Worm (Caenorhabditis elegans): ENCODE measurements around the gene sup-9.
A peak's percentile ranks its signal among the peaks of the same experiment; 100 is the strongest.
"Not testable (repeated sequence)": the region's sequence is repeated elsewhere in the genome, so short reads cannot be mapped to it uniquely, and the experiment has no call there.

The sup-9 gene

DNA sequence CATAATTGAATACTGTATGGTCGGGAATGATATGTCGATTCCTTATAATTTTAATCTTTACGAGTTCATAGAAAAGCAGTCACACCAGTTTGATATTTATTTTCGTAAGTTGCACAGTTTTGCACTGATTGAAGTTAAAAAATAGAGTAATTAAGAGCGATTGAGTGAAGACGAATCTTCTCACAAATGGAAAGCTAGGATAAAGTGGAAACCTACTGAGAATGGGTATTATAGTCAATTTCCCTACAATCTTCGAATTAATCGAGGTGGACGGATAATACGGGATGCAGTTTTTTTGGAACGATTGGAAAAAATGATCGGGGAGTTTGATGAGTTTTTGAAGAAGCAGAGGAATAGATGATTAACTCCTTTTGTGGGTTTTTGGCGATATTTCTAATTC is 45.8 kb downstream of the sup-9 start, which contains the start of gene F22E5.23:
F22E5.23 (plus strand) TSS at position 301 of the 400 bp plus-strand sequence.
- TF ChIP-seq zfp-2 (tag; optimal IDR thresholded peaks at IDR 0.05) (no peak), cey-2 (tag; optimal IDR thresholded peaks at IDR 0.05; ENCODE audit: borderline replicate concordance, insufficient read depth) (no peak)

DNA sequence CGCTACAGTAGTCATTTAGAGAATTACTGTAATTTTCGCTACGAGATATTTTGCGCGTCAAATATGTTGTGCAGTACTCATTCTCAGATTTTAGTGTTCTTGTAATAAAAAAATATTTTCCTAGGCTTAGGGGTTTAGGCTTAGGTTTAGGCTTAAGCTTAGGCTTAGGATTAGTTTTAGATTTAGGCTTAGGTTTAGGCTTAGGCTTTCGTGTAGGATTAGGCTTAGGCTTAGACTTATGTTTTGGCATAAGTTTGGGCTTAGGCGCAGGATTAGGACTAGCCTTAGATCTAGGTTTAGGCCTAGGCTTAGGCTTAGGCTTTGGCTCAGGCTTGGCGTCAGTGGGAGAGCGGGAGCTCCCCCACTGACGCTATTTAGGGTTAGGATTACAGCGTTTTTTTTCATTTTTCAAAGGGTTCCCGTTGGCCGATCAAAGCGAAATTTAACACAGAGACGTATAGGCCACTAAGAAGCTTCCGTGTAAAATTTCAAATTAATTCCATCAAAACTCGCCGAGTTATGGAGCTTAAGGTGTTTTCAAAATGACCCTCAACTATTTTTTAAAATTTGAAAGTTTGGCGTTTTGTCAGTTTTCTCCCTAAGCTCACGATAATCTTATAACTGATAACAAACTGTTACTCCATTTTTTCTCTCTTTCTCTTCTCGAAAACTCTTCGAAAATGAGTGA is 47.3 kb downstream of the sup-9 start, which contains the start of gene F22E5.8:
F22E5.8 (plus strand) TSS at position 638 of the 688 bp plus-strand sequence.
- TF ChIP-seq ZK337.2 (GFP tag; IDR thresholded peaks at IDR 0.05); dve-1 (tag; optimal IDR thresholded peaks at IDR 0.05; ENCODE audit: insufficient read depth); F49E8.2 (tag; optimal IDR thresholded peaks at IDR 0.05; ENCODE audit: borderline replicate concordance): not testable (repeated sequence)

DNA sequence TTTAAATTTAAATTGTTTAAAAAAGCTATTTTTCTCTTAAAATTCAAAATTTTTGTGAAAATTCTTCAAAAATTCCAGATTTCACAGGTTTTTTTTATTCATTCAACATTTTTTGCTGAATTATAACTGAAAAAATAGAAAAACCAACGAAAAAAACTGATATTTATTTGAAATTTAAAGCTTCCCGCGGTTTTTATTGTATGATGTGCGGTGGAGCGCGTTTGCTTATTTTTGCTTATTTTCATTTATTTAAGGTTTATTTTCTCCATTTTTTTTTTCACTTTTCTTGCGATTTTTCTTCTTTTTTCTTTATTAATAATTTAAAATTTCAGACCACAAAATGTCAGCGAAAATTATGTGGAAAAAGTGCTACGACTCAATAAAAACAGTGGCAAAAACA is 48.8 kb downstream of the sup-9 start, which contains the start of gene F22E5.9:
F22E5.9 (plus strand) TSS at position 327 of the 400 bp plus-strand sequence.
- peak; percentile 89 for TF ChIP-seq lin-38 (GFP tag; IDR thresholded peaks at IDR 0.05)
- TF ChIP-seq dpl-1 (GFP tag; optimal IDR thresholded peaks at IDR 0.05): peak; percentile 86
- TF ChIP-seq pqm-1 (tag; optimal IDR thresholded peaks at IDR 0.05): no peak
- TF ChIP-seq fos-1 (tag; optimal IDR thresholded peaks at IDR 0.05): no peak

DNA sequence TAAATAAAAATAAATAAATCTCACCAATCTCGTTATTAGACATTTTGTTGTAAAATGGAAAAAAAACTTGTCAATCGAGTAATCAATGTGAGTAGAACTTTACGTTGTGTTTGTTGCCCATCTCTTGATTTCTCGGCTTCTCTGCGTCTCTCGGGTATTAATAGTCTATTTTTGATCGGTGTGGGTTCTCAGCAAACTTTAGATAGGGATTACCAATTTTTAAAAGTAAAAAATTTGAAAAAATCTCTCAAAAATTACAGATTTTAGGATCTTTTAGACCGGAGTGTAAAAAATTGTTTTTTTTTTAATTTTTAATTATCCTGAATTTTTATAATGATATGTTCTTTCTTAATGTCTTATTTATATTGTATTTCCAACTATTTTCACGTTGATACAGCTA is 49.5 kb downstream of the sup-9 start, which contains the start of gene F22E5.21:
F22E5.21 (minus strand) TSS at position 101 of the 400 bp plus-strand sequence.
- TF ChIP-seq Y48G9A.11 (GFP tag; IDR thresholded peaks at IDR 0.05) (no peak), madf-9 (GFP tag; conservative IDR thresholded peaks at IDR 0.05) (no peak), unc-130 (GFP tag; optimal IDR thresholded peaks at IDR 0.05) (no peak), ztf-7 (tag; optimal IDR thresholded peaks at IDR 0.05) (no peak), snpc-4 (tag; optimal IDR thresholded peaks at IDR 0.05) (no peak)

Measured in whole organism, L4 larva.